Worm (Caenorhabditis elegans): ENCODE data around the gene F26F4.2.

- no peak for TF ChIP-seq tbx-2 (tag; optimal IDR thresholded peaks at IDR 0.05)
- no peak for TF ChIP-seq ama-1 (optimal IDR thresholded peaks at IDR 0.05)
- no peak for TF ChIP-seq pha-4 (tag; optimal IDR thresholded peaks at IDR 0.05)
Observed at ce11 chrIII:4875663-4876062, 35.4 kb upstream of the F26F4.2 start.
